Fruit fly (Drosophila melanogaster): Measurements from ENCODE around the gene side-VII.

side-VII gene

DNA sequence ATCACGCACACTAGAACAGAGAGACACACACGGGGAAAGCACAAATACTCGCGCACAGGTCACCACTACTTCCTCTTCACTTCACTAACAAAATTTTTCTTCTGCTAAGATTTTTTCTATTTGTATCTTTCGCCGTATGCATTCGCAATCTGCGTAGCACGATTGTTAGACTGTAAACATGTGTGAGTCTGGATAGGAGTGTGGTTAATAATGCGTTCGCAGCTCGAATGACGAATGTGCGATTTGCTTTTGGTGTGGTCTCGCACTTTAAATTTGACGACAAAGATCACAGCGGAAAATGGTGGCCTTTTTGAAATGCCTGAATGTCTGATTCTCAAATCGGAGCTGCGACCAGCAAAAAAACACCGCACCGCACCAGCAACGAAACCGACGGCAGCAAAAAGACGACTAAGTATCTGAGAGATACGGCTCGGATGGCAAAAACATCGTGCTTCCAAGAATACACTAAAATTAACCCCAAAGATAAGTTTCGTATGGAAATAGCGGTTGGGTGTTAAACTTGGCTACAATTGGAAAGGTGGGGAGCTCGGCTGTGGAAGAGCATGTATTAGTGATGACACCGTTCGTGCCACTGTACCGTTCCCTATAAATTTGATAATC lies 34.7 kb downstream of the side-VII start, which contains the start of gene Unc-115a (continued):
- TF ChIP-seq Fer2 (tag; optimal IDR thresholded peaks at IDR 0.05) (no peak), Elba2 (GFP tag; optimal IDR thresholded peaks at IDR 0.05) (peak; percentile 20), CG10366 (GFP tag; IDR thresholded peaks at IDR 0.05) (no peak), CG2129 (GFP tag; IDR thresholded peaks at IDR 0.05; ENCODE audit: partially characterized antibody) (no peak), CG2199 (GFP tag; IDR thresholded peaks at IDR 0.05) (no peak), seq (GFP tag; IDR thresholded peaks at IDR 0.05) (no peak), CG11696 (GFP tag; IDR thresholded peaks at IDR 0.05) (no peak), CG2202 (tag; optimal IDR thresholded peaks at IDR 0.05) (peak; percentile 3), CG3163 (GFP tag; optimal IDR thresholded peaks at IDR 0.05) (peak; percentile 58), Usf (GFP tag; optimal IDR thresholded peaks at IDR 0.05) (no peak), shn (GFP tag; optimal IDR thresholded peaks at IDR 0.05) (peak; percentile 20), chif (GFP tag; optimal IDR thresholded peaks at IDR 0.05) (peak in 1 of 2 experiments; percentile 20), Ravus (GFP tag; IDR thresholded peaks at IDR 0.05) (no peak), BtbVII (GFP tag; optimal IDR thresholded peaks at IDR 0.05) (peak; percentile 41), zen2 (GFP tag; IDR thresholded peaks at IDR 0.05; ENCODE audit: partially characterized antibody) (no peak), Dfd (GFP tag; optimal IDR thresholded peaks at IDR 0.05) (no peak), ems (GFP tag; optimal IDR thresholded peaks at IDR 0.05) (peak; percentile 17), p53 (GFP tag; optimal IDR thresholded peaks at IDR 0.05) (no peak), HmgD (GFP tag; optimal IDR thresholded peaks at IDR 0.05) (peak; percentile 7), gce (GFP tag; IDR thresholded peaks at IDR 0.05) (no peak), Dek (tag; optimal IDR thresholded peaks at IDR 0.05) (peak; percentile 71), vvl (GFP tag; IDR thresholded peaks at IDR 0.05) (no peak), CG7987 (GFP tag; optimal IDR thresholded peaks at IDR 0.05) (peak; percentile 67), CG18619 (GFP tag; optimal IDR thresholded peaks at IDR 0.05) (no peak), hbn (GFP tag; IDR thresholded peaks at IDR 0.05; ENCODE audit: partially characterized antibody) (no peak), CG8089 (GFP tag; optimal IDR thresholded peaks at IDR 0.05) (peak; percentile 8), hkb (optimal IDR thresholded peaks at IDR 0.05) (no peak), hkb (GFP tag; IDR thresholded peaks at IDR 0.05) (no peak), pb (GFP tag; optimal IDR thresholded peaks at IDR 0.05) (peak; percentile 69), lilli (GFP tag; optimal IDR thresholded peaks at IDR 0.05) (peak; percentile 39), Dbx (GFP tag; IDR thresholded peaks at IDR 0.05) (no peak), CG8359 (GFP tag; optimal IDR thresholded peaks at IDR 0.05; ENCODE audit: borderline replicate concordance) (no peak), ara (GFP tag; IDR thresholded peaks at IDR 0.05) (no peak), CG16863 (GFP tag; optimal IDR thresholded peaks at IDR 0.05) (peak; percentile 37), cg (GFP tag; optimal IDR thresholded peaks at IDR 0.05) (peak; percentile 93), Jarid2 (GFP tag; optimal IDR thresholded peaks at IDR 0.05) (peak; percentile 97), NC2α (GFP tag; optimal IDR thresholded peaks at IDR 0.05) (peak; percentile 43), Meics (GFP tag; optimal IDR thresholded peaks at IDR 0.05) (peak; percentile 44), CG17385 (GFP tag; optimal IDR thresholded peaks at IDR 0.05) (no peak), Dp (GFP tag; optimal IDR thresholded peaks at IDR 0.05) (peak; percentile 41), CG4282 (GFP tag; optimal IDR thresholded peaks at IDR 0.05) (peak; percentile 56), ind (GFP tag; optimal IDR thresholded peaks at IDR 0.05) (no peak), nom (GFP tag; optimal IDR thresholded peaks at IDR 0.05) (no peak), Lim3 (GFP tag; IDR thresholded peaks at IDR 0.05) (no peak), CG12942 (GFP tag; optimal IDR thresholded peaks at IDR 0.05) (no peak), CG1603 (tag; optimal IDR thresholded peaks at IDR 0.05) (peak; percentile 92), CG17612 (GFP tag; IDR thresholded peaks at IDR 0.05) (no peak), croc (GFP tag; conservative IDR thresholded peaks at IDR 0.05) (no peak), CG32767 (GFP tag; IDR thresholded peaks at IDR 0.05) (no peak), CG8944 (GFP tag; optimal IDR thresholded peaks at IDR 0.05) (peak; percentile 42), nerfin-2 (GFP tag; IDR thresholded peaks at IDR 0.05; ENCODE audit: partially characterized antibody) (no peak)

Measured in whole organism, embryonic.